Fruit fly (Drosophila melanogaster): Measurements from ENCODE around the gene Saf6.

The Saf6 gene

DNA sequence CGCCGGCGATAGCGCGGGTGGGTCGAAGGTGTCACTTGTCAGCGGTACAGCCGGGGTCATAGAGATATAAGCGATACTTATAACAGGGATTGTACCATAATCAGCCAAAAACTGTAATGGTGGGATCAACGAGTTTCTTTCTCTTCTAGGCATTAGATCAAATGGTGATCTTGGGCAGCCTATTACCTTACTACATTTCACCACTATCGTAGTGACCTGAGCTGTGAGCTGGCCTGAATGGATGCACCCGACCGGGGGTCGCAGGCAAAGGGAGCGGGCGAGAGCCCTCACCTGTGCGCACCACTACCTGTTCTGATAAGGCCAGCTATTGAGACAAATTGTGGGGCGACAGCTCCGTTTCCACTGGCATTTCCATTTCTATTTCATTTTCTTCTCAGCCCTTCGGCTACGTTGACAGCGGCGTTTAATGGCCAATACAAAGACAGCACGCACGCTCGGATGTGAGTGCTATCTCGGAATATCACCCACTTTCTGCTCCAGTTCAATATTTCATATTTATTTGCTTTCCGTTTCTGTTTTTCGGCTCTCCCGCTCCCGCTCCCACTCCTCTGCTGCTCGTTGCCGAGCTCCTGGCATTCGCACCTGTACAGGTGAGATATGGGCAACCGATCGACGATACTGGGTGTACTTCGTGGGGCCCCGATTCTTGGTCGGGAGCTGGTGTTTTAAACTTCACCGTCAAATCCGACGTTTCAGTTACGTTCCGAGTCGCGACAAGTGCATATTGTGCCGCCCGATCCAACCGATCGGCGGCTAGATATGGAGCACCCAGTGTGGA lies 41.1 kb upstream of the Saf6 start (continued):
- TF ChIP-seq CG6689 (GFP tag; IDR thresholded peaks at IDR 0.05) (peak; percentile 88), CG18262 (tag; optimal IDR thresholded peaks at IDR 0.05) (peak; percentile 83), CG31441 (GFP tag; IDR thresholded peaks at IDR 0.05) (peak; percentile 65), ewg (GFP tag; optimal IDR thresholded peaks at IDR 0.05) (peak; percentile 77), Lpt (GFP tag; optimal IDR thresholded peaks at IDR 0.05) (no peak), CG8290 (GFP tag; optimal IDR thresholded peaks at IDR 0.05) (no peak), CG8290 (tag; optimal IDR thresholded peaks at IDR 0.05) (peak in 1 of 2 experiments; percentile 89), CG1233 (GFP tag; optimal IDR thresholded peaks at IDR 0.05) (peak; percentile 60), CG7357 (GFP tag; IDR thresholded peaks at IDR 0.05) (peak; percentile 42; the same call in 1 of the 3 replicates), Sox100B (GFP tag; optimal IDR thresholded peaks at IDR 0.05) (peak; percentile 72), sens-2 (GFP tag; IDR thresholded peaks at IDR 0.05) (peak; percentile 61), CG17912 (GFP tag; optimal IDR thresholded peaks at IDR 0.05) (no peak), Tbp (GFP tag; optimal IDR thresholded peaks at IDR 0.05) (no peak), CG3995 (GFP tag; optimal IDR thresholded peaks at IDR 0.05) (no peak), CG4707 (GFP tag; optimal IDR thresholded peaks at IDR 0.05) (peak; percentile 64), CG2116 (GFP tag; optimal IDR thresholded peaks at IDR 0.05) (no peak), CG4617 (GFP tag; optimal IDR thresholded peaks at IDR 0.05; ENCODE audit: borderline replicate concordance) (peak; percentile 31), bbx (GFP tag; IDR thresholded peaks at IDR 0.05; ENCODE audit: partially characterized antibody) (no peak), shn (GFP tag; optimal IDR thresholded peaks at IDR 0.05) (peak; percentile 47), vvl (GFP tag; IDR thresholded peaks at IDR 0.05) (peak; percentile 93), CG11723 (GFP tag; optimal IDR thresholded peaks at IDR 0.05) (peak; percentile 50), CG11085 (GFP tag; IDR thresholded peaks at IDR 0.05) (peak; percentile 38), CG6791 (GFP tag; IDR thresholded peaks at IDR 0.05; ENCODE audit: partially characterized antibody) (no peak), H2.0 (GFP tag; IDR thresholded peaks at IDR 0.05) (peak; percentile 74), al (GFP tag; IDR thresholded peaks at IDR 0.05) (0 out of 2 replicates have a peak, but pooled peaks have one; percentile 37), CG5180 (GFP tag; optimal IDR thresholded peaks at IDR 0.05) (peak; percentile 61), E2f2 (GFP tag; IDR thresholded peaks at IDR 0.05) (peak; percentile 41; the same call in 1 of the 2 replicates), ab (GFP tag; optimal IDR thresholded peaks at IDR 0.05) (peak; percentile 40), NC2α (GFP tag; optimal IDR thresholded peaks at IDR 0.05) (peak; percentile 35), ci (GFP tag; IDR thresholded peaks at IDR 0.05) (peak; percentile 95), cad (GFP tag; optimal IDR thresholded peaks at IDR 0.05) (no peak), hth (optimal IDR thresholded peaks at IDR 0.05) (no peak), croc (GFP tag; conservative IDR thresholded peaks at IDR 0.05) (peak; percentile 79), MBD-R2 (GFP tag; IDR thresholded peaks at IDR 0.05) (peak; percentile 49; the same call in 1 of the 2 replicates), jumu (GFP tag; optimal IDR thresholded peaks at IDR 0.05) (peak; percentile 78), CG15011 (GFP tag; optimal IDR thresholded peaks at IDR 0.05) (peak; percentile 60), tio (GFP tag; optimal IDR thresholded peaks at IDR 0.05) (peak; percentile 62), toy (GFP tag; IDR thresholded peaks at IDR 0.05) (no peak), Pdp1 (GFP tag; optimal IDR thresholded peaks at IDR 0.05) (peak; percentile 53 to 57), CG30431 (GFP tag; optimal IDR thresholded peaks at IDR 0.05) (peak; percentile 81), CG13894 (tag; optimal IDR thresholded peaks at IDR 0.05) (no peak), CG14050 (GFP tag; IDR thresholded peaks at IDR 0.05) (peak; percentile 65), lov (optimal IDR thresholded peaks at IDR 0.05) (no peak), lov (GFP tag; IDR thresholded peaks at IDR 0.05) (peak; percentile 81), caup (GFP tag; optimal IDR thresholded peaks at IDR 0.05; ENCODE audit: severe bottlenecking) (peak; percentile 34), Hr39 (optimal IDR thresholded peaks at IDR 0.05) (no peak), slou (GFP tag; optimal IDR thresholded peaks at IDR 0.05) (no peak), CG7963 (GFP tag; IDR thresholded peaks at IDR 0.05; ENCODE audit: partially characterized antibody) (no peak), bigmax (GFP tag; optimal IDR thresholded peaks at IDR 0.05) (no peak), Gsc (GFP tag; IDR thresholded peaks at IDR 0.05) (peak; percentile 71), grau (tag; optimal IDR thresholded peaks at IDR 0.05) (peak; percentile 73)
